ENCODE assay signal across 1 fruit fly cellular context in genomic region chr3R:24654770-24655322, dm6.
A peak's percentile ranks its signal among the peaks of the same experiment; 100 is the strongest.
TF ChIP-seq lines count a peak whose summit lies in the region.

Gene CG31125 (minus strand): TSS chr3R:24654820.
Gene CG6695 (plus strand): TSS chr3R:24655160.

TF ChIP-seq in whole organism, embryonic, 481 proteins besides CTCF, POLR2A, EP300 and RAD21 (continued from another document and continues in another):
- peak; percentile 54 for TF ChIP-seq CG10267 (tag; optimal IDR thresholded peaks at IDR 0.05; lab: Kevin White, UChicago)
- no peak for TF ChIP-seq Nf-YB (GFP tag; optimal IDR thresholded peaks at IDR 0.05; lab: Kevin White, UChicago)
- TF ChIP-seq abd-A (tag; optimal IDR thresholded peaks at IDR 0.05; lab: Kevin White, UChicago), result no peak
- peak; percentile 56 for TF ChIP-seq zen (tag; optimal IDR thresholded peaks at IDR 0.05; lab: Kevin White, UChicago)
- TF ChIP-seq CG4707 (GFP tag; optimal IDR thresholded peaks at IDR 0.05; lab: Kevin White, UChicago), result no peak
- peak; percentile 47 for TF ChIP-seq CG17186 (GFP tag; optimal IDR thresholded peaks at IDR 0.05; lab: Kevin White, UChicago)
- no peak for TF ChIP-seq ftz-f1 (GFP tag; optimal IDR thresholded peaks at IDR 0.05; lab: Kevin White, UChicago)
- TF ChIP-seq CG10959 (GFP tag; IDR thresholded peaks at IDR 0.05; lab: Robert Waterston, UW), result no peak
- no peak for TF ChIP-seq fd96Cb (tag; optimal IDR thresholded peaks at IDR 0.05; lab: Kevin White, UChicago)
- peak; percentile 78 for TF ChIP-seq CG12659 (GFP tag; optimal IDR thresholded peaks at IDR 0.05; lab: Kevin White, UChicago)
- no peak for TF ChIP-seq CG6813 (GFP tag; optimal IDR thresholded peaks at IDR 0.05; lab: Kevin White, UChicago)
- TF ChIP-seq MTF-1 (GFP tag; optimal IDR thresholded peaks at IDR 0.05; lab: Kevin White, UChicago; ENCODE audit: borderline replicate concordance), result no peak
- no peak for TF ChIP-seq CG8089 (GFP tag; optimal IDR thresholded peaks at IDR 0.05; lab: Kevin White, UChicago)
- TF ChIP-seq CG11723 (GFP tag; optimal IDR thresholded peaks at IDR 0.05; lab: Kevin White, UChicago), result no peak
- no peak for TF ChIP-seq CG6765 (GFP tag; optimal IDR thresholded peaks at IDR 0.05; lab: Kevin White, UChicago)
- no peak for TF ChIP-seq da (GFP tag; optimal IDR thresholded peaks at IDR 0.05; lab: Kevin White, UChicago)
- TF ChIP-seq CG10209 (GFP tag; optimal IDR thresholded peaks at IDR 0.05; lab: Kevin White, UChicago), result no peak
- peak; percentile 21 for TF ChIP-seq CG18011 (GFP tag; optimal IDR thresholded peaks at IDR 0.05; lab: Kevin White, UChicago)
- no peak for TF ChIP-seq CG15011 (GFP tag; optimal IDR thresholded peaks at IDR 0.05; lab: Kevin White, UChicago)
- no peak for TF ChIP-seq CG18599 (GFP tag; optimal IDR thresholded peaks at IDR 0.05; lab: Kevin White, UChicago)
- TF ChIP-seq CG11398 (GFP tag; optimal IDR thresholded peaks at IDR 0.05; lab: Kevin White, UChicago), result no peak
- no peak for TF ChIP-seq rib (GFP tag; IDR thresholded peaks at IDR 0.05; lab: Robert Waterston, UW)
- TF ChIP-seq ems (GFP tag; optimal IDR thresholded peaks at IDR 0.05; lab: Kevin White, UChicago), result peak; percentile 60
- TF ChIP-seq Blimp-1 (GFP tag; optimal IDR thresholded peaks at IDR 0.05; lab: Kevin White, UChicago), result no peak
- no peak for TF ChIP-seq Lim3 (GFP tag; IDR thresholded peaks at IDR 0.05; lab: Robert Waterston, UW)
- peak; percentile 62 for TF ChIP-seq Atf-2 (GFP tag; optimal IDR thresholded peaks at IDR 0.05; lab: Kevin White, UChicago)
- TF ChIP-seq CG33213 (GFP tag; optimal IDR thresholded peaks at IDR 0.05; lab: Kevin White, UChicago), result peak; percentile 61
- TF ChIP-seq Ssrp (tag; optimal IDR thresholded peaks at IDR 0.05; lab: Kevin White, UChicago), result no peak
- peak; percentile 70 for TF ChIP-seq sna (GFP tag; IDR thresholded peaks at IDR 0.05; lab: Robert Waterston, UW; ENCODE audit: partially characterized antibody)
- no peak for TF ChIP-seq CG8765 (GFP tag; IDR thresholded peaks at IDR 0.05; lab: Robert Waterston, UW)
- TF ChIP-seq Mrtf (GFP tag; IDR thresholded peaks at IDR 0.05; lab: Robert Waterston, UW), result no peak
- TF ChIP-seq fru (optimal IDR thresholded peaks at IDR 0.05; lab: Kevin White, UChicago), result no peak
- peak; percentile 27; the same call in 1 of the 2 replicates for TF ChIP-seq Adf1 (GFP tag; IDR thresholded peaks at IDR 0.05; lab: Robert Waterston, UW)
- peak; percentile 98 for TF ChIP-seq Sry-δ (GFP tag; optimal IDR thresholded peaks at IDR 0.05; lab: Kevin White, UChicago)
- peak; percentile 49 for TF ChIP-seq CG8944 (GFP tag; optimal IDR thresholded peaks at IDR 0.05; lab: Kevin White, UChicago)
- TF ChIP-seq CG16813 (GFP tag; IDR thresholded peaks at IDR 0.05; lab: Robert Waterston, UW; ENCODE audit: partially characterized antibody), result peak; percentile 88
- no peak for TF ChIP-seq CG6683 (GFP tag; optimal IDR thresholded peaks at IDR 0.05; lab: Kevin White, UChicago)
- TF ChIP-seq stwl (tag; optimal IDR thresholded peaks at IDR 0.05; lab: Kevin White, UChicago), result peak; percentile 62
- no peak for TF ChIP-seq Gsc (GFP tag; IDR thresholded peaks at IDR 0.05; lab: Robert Waterston, UW)
- TF ChIP-seq inv (GFP tag; IDR thresholded peaks at IDR 0.05; lab: Robert Waterston, UW; ENCODE audit: partially characterized antibody), result peak; percentile 81
- TF ChIP-seq CG10366 (GFP tag; IDR thresholded peaks at IDR 0.05; lab: Robert Waterston, UW), result peak; percentile 28; the same call in 1 of the 2 replicates
- TF ChIP-seq Stat92E (GFP tag; optimal IDR thresholded peaks at IDR 0.05; lab: Kevin White, UChicago), result no peak
- peak; percentile 77 for TF ChIP-seq zfh2 (GFP tag; optimal IDR thresholded peaks at IDR 0.05; lab: Kevin White, UChicago)
- TF ChIP-seq cwo (GFP tag; optimal IDR thresholded peaks at IDR 0.05; lab: Kevin White, UChicago), result no peak
- TF ChIP-seq twi (tag; optimal IDR thresholded peaks at IDR 0.05; lab: Kevin White, UChicago), result peak; percentile 47
- peak; percentile 71 for TF ChIP-seq YL-1 (GFP tag; optimal IDR thresholded peaks at IDR 0.05; lab: Kevin White, UChicago)
- TF ChIP-seq CG9817 (tag; optimal IDR thresholded peaks at IDR 0.05; lab: Kevin White, UChicago), result peak; percentile 42
- TF ChIP-seq ERR (GFP tag; optimal IDR thresholded peaks at IDR 0.05; lab: Kevin White, UChicago), result peak; percentile 5
- no peak for TF ChIP-seq en (GFP tag; optimal IDR thresholded peaks at IDR 0.05; lab: Kevin White, UChicago)
- TF ChIP-seq chm (GFP tag; IDR thresholded peaks at IDR 0.05; lab: Robert Waterston, UW), result no peak
- TF ChIP-seq Ets97D (GFP tag; optimal IDR thresholded peaks at IDR 0.05; lab: Kevin White, UChicago), result peak; percentile 82
- no peak for TF ChIP-seq zf30C (GFP tag; optimal IDR thresholded peaks at IDR 0.05; lab: Kevin White, UChicago)
- TF ChIP-seq CG4854 (GFP tag; optimal IDR thresholded peaks at IDR 0.05; lab: Kevin White, UChicago), result peak; percentile 28
- TF ChIP-seq CG16779 (GFP tag; IDR thresholded peaks at IDR 0.05; lab: Robert Waterston, UW), result no peak
- peak; percentile 56 for TF ChIP-seq dmrt11E (tag; optimal IDR thresholded peaks at IDR 0.05; lab: Kevin White, UChicago)
- no peak for TF ChIP-seq ttk (GFP tag; IDR thresholded peaks at IDR 0.05; lab: Robert Waterston, UW)
- peak; percentile 57 for TF ChIP-seq CG9727 (GFP tag; optimal IDR thresholded peaks at IDR 0.05; lab: Kevin White, UChicago)
- TF ChIP-seq CG3065 (GFP tag; optimal IDR thresholded peaks at IDR 0.05; lab: Kevin White, UChicago), result no peak
- peak; percentile 77 for TF ChIP-seq CoRest (tag; optimal IDR thresholded peaks at IDR 0.05; lab: Kevin White, UChicago)
- TF ChIP-seq CG12942 (GFP tag; optimal IDR thresholded peaks at IDR 0.05; lab: Kevin White, UChicago), result peak; percentile 21
- peak; percentile 74 for TF ChIP-seq CG12155 (GFP tag; optimal IDR thresholded peaks at IDR 0.05; lab: Kevin White, UChicago)
- peak; percentile 85 for TF ChIP-seq Bgb (GFP tag; IDR thresholded peaks at IDR 0.05; lab: Robert Waterston, UW; ENCODE audit: partially characterized antibody)
- no peak for TF ChIP-seq ase (GFP tag; IDR thresholded peaks at IDR 0.05; lab: Robert Waterston, UW)
- no peak for TF ChIP-seq CG17612 (GFP tag; IDR thresholded peaks at IDR 0.05; lab: Robert Waterston, UW)
- no peak for TF ChIP-seq sens (GFP tag; lab: Kevin White, UChicago)
- peak; percentile 80 for TF ChIP-seq nmo (GFP tag; optimal IDR thresholded peaks at IDR 0.05; lab: Kevin White, UChicago)
- no peak for TF ChIP-seq scrt (GFP tag; optimal IDR thresholded peaks at IDR 0.05; lab: Kevin White, UChicago)
- TF ChIP-seq Dbx (GFP tag; IDR thresholded peaks at IDR 0.05; lab: Robert Waterston, UW), result peak; percentile 61; the same call in 2 of the 3 replicates
- TF ChIP-seq HLH3B (GFP tag; IDR thresholded peaks at IDR 0.05; lab: Robert Waterston, UW), result no peak
- TF ChIP-seq tap (tag; optimal IDR thresholded peaks at IDR 0.05; lab: Kevin White, UChicago), result no peak
- no peak for TF ChIP-seq CG6175 (GFP tag; IDR thresholded peaks at IDR 0.05; lab: Robert Waterston, UW)
- peak; percentile 58; the same call in 2 of the 3 replicates for TF ChIP-seq dysf (GFP tag; IDR thresholded peaks at IDR 0.05; lab: Robert Waterston, UW)
- TF ChIP-seq CG9437 (GFP tag; optimal IDR thresholded peaks at IDR 0.05; lab: Kevin White, UChicago), result peak; percentile 60
- TF ChIP-seq Sin3A (optimal IDR thresholded peaks at IDR 0.05; lab: Kevin White, UChicago), result peak; percentile 97
- no peak for TF ChIP-seq CG8281 (tag; optimal IDR thresholded peaks at IDR 0.05; lab: Kevin White, UChicago)
- TF ChIP-seq cad (GFP tag; optimal IDR thresholded peaks at IDR 0.05; lab: Kevin White, UChicago), result no peak
- TF ChIP-seq exex (tag; optimal IDR thresholded peaks at IDR 0.05; lab: Kevin White, UChicago), result no peak
- TF ChIP-seq ken (GFP tag; IDR thresholded peaks at IDR 0.05; lab: Robert Waterston, UW), result peak; percentile 46; the same call in 1 of the 3 replicates
- TF ChIP-seq h (optimal IDR thresholded peaks at IDR 0.05; lab: Kevin White, UChicago), result no peak
- TF ChIP-seq CG18619 (GFP tag; optimal IDR thresholded peaks at IDR 0.05; lab: Kevin White, UChicago), result peak; percentile 35
- TF ChIP-seq Hr3 (GFP tag; optimal IDR thresholded peaks at IDR 0.05; lab: Kevin White, UChicago), result peak; percentile 33
- TF ChIP-seq Max (GFP tag; optimal IDR thresholded peaks at IDR 0.05; lab: Kevin White, UChicago), result peak; percentile 40
- TF ChIP-seq run (tag; optimal IDR thresholded peaks at IDR 0.05; lab: Kevin White, UChicago), result no peak
- TF ChIP-seq CG14050 (GFP tag; IDR thresholded peaks at IDR 0.05; lab: Robert Waterston, UW), result no peak
- TF ChIP-seq pita (GFP tag; optimal IDR thresholded peaks at IDR 0.05; lab: Kevin White, UChicago), result no peak
- no peak for TF ChIP-seq Fer3 (tag; optimal IDR thresholded peaks at IDR 0.05; lab: Kevin White, UChicago)
- no peak for TF ChIP-seq NC2α (GFP tag; optimal IDR thresholded peaks at IDR 0.05; lab: Kevin White, UChicago)
- peak; percentile 64 for TF ChIP-seq CG14860 (GFP tag; IDR thresholded peaks at IDR 0.05; lab: Robert Waterston, UW; ENCODE audit: partially characterized antibody)
- no peak for TF ChIP-seq CG10462 (GFP tag; optimal IDR thresholded peaks at IDR 0.05; lab: Kevin White, UChicago)
- peak; percentile 73 for TF ChIP-seq trem (tag; optimal IDR thresholded peaks at IDR 0.05; lab: Kevin White, UChicago)
- TF ChIP-seq CG17912 (GFP tag; optimal IDR thresholded peaks at IDR 0.05; lab: Kevin White, UChicago), result no peak
- peak; percentile 90 for TF ChIP-seq Dref (GFP tag; IDR thresholded peaks at IDR 0.05; lab: Robert Waterston, UW)
- TF ChIP-seq CG10565 (GFP tag; optimal IDR thresholded peaks at IDR 0.05; lab: Kevin White, UChicago), result no peak
- TF ChIP-seq p53 (GFP tag; optimal IDR thresholded peaks at IDR 0.05; lab: Kevin White, UChicago), result peak; percentile 52
- TF ChIP-seq GATAe (GFP tag; conservative IDR thresholded peaks at IDR 0.05; lab: Robert Waterston, UW), result no peak
- no peak for TF ChIP-seq CG17359 (tag; optimal IDR thresholded peaks at IDR 0.05; lab: Kevin White, UChicago)
- TF ChIP-seq Dad (GFP tag; optimal IDR thresholded peaks at IDR 0.05; lab: Kevin White, UChicago), result peak; percentile 40
- TF ChIP-seq TFAM (GFP tag; optimal IDR thresholded peaks at IDR 0.05; lab: Kevin White, UChicago), result no peak
- peak; percentile 53 for TF ChIP-seq her (GFP tag; optimal IDR thresholded peaks at IDR 0.05; lab: Kevin White, UChicago)
- no peak for TF ChIP-seq Eip74EF (GFP tag; optimal IDR thresholded peaks at IDR 0.05; lab: Kevin White, UChicago)
- peak in 1 of 2 experiments; percentile 56 for TF ChIP-seq insv (GFP tag; optimal IDR thresholded peaks at IDR 0.05; lab: Kevin White, UChicago)
- no peak for TF ChIP-seq wdn (GFP tag; IDR thresholded peaks at IDR 0.05; lab: Robert Waterston, UW)
- TF ChIP-seq seq (GFP tag; IDR thresholded peaks at IDR 0.05; lab: Robert Waterston, UW), result no peak
- no peak for TF ChIP-seq hth (optimal IDR thresholded peaks at IDR 0.05; lab: Kevin White, UChicago)
- TF ChIP-seq CG15696 (tag; optimal IDR thresholded peaks at IDR 0.05; lab: Kevin White, UChicago), result peak; percentile 53
- 0 out of 3 replicates have a peak, but pooled peaks have one; percentile 66 for TF ChIP-seq mld (GFP tag; IDR thresholded peaks at IDR 0.05; lab: Robert Waterston, UW; ENCODE audit: partially characterized antibody)
- TF ChIP-seq CG4404 (GFP tag; IDR thresholded peaks at IDR 0.05; lab: Robert Waterston, UW), result peak; percentile 34; the same call in 1 of the 2 replicates
- no peak for TF ChIP-seq crol (GFP tag; IDR thresholded peaks at IDR 0.05; lab: Robert Waterston, UW)
- peak; percentile 63; the same call in 1 of the 3 replicates for TF ChIP-seq CG11456 (GFP tag; IDR thresholded peaks at IDR 0.05; lab: Robert Waterston, UW)
- TF ChIP-seq maf-S (GFP tag; optimal IDR thresholded peaks at IDR 0.05; lab: Kevin White, UChicago), result peak; percentile 64
- TF ChIP-seq pan (optimal IDR thresholded peaks at IDR 0.05; lab: Kevin White, UChicago), result no peak
- TF ChIP-seq pan (GFP tag; optimal IDR thresholded peaks at IDR 0.05 in 1 of 2, IDR thresholded peaks at IDR 0.05 in 1 of 2), result no peak
- no peak for TF ChIP-seq CG2875 (GFP tag; optimal IDR thresholded peaks at IDR 0.05; lab: Kevin White, UChicago)
- TF ChIP-seq CG1529 (GFP tag; optimal IDR thresholded peaks at IDR 0.05; lab: Kevin White, UChicago), result no peak
- peak; percentile 56 for TF ChIP-seq NC2β (GFP tag; optimal IDR thresholded peaks at IDR 0.05; lab: Kevin White, UChicago)
- TF ChIP-seq CG3163 (GFP tag; optimal IDR thresholded peaks at IDR 0.05; lab: Kevin White, UChicago), result peak; percentile 59
- peak; percentile 96 for TF ChIP-seq Ets65A (GFP tag; lab: Kevin White, UChicago)
- no peak for TF ChIP-seq Usf (GFP tag; optimal IDR thresholded peaks at IDR 0.05; lab: Kevin White, UChicago)
- no peak for TF ChIP-seq fd102C (GFP tag; optimal IDR thresholded peaks at IDR 0.05; lab: Kevin White, UChicago)
- peak; percentile 82 for TF ChIP-seq lilli (GFP tag; optimal IDR thresholded peaks at IDR 0.05; lab: Kevin White, UChicago)
- TF ChIP-seq Nf-YA (GFP tag; IDR thresholded peaks at IDR 0.05; lab: Robert Waterston, UW), result no peak
- no peak for TF ChIP-seq CG11085 (GFP tag; IDR thresholded peaks at IDR 0.05; lab: Robert Waterston, UW)
- TF ChIP-seq CG15269 (tag; optimal IDR thresholded peaks at IDR 0.05; lab: Kevin White, UChicago), result no peak
- TF ChIP-seq Sox100B (GFP tag; optimal IDR thresholded peaks at IDR 0.05; lab: Kevin White, UChicago), result no peak
- no peak for TF ChIP-seq ash1 (GFP tag; optimal IDR thresholded peaks at IDR 0.05; lab: Kevin White, UChicago)
- no peak for TF ChIP-seq CG8359 (GFP tag; optimal IDR thresholded peaks at IDR 0.05; lab: Kevin White, UChicago; ENCODE audit: borderline replicate concordance)
- peak; percentile 94 for TF ChIP-seq BEAF-32 (GFP tag; optimal IDR thresholded peaks at IDR 0.05; lab: Kevin White, UChicago)
- no peak for TF ChIP-seq Doc2 (GFP tag; IDR thresholded peaks at IDR 0.05; lab: Robert Waterston, UW)
- peak; percentile 79 for TF ChIP-seq Neu2 (GFP tag; optimal IDR thresholded peaks at IDR 0.05; lab: Kevin White, UChicago; ENCODE audit: borderline replicate concordance)
- TF ChIP-seq eyg (GFP tag; optimal IDR thresholded peaks at IDR 0.05; lab: Kevin White, UChicago), result peak; percentile 49
- no peak for TF ChIP-seq odd (GFP tag; optimal IDR thresholded peaks at IDR 0.05; lab: Kevin White, UChicago)
- peak; percentile 48 for TF ChIP-seq Atf3 (GFP tag; optimal IDR thresholded peaks at IDR 0.05; lab: Kevin White, UChicago)
- TF ChIP-seq al (GFP tag; IDR thresholded peaks at IDR 0.05; lab: Robert Waterston, UW), result peak; percentile 34; the same call in 1 of the 2 replicates
- no peak for TF ChIP-seq CG4730 (GFP tag; IDR thresholded peaks at IDR 0.05; lab: Robert Waterston, UW)
